Worm (Caenorhabditis elegans): ENCODE results near the gene pitr-6.
A peak's percentile ranks its signal among the peaks of the same experiment; 100 is the strongest.

Gene pitr-6

ce11 chrII:12444679-12445376, at the start of gene pitr-6, which contains the start of gene W05H5.1:
TSS of gene pitr-6 (plus strand) at chrII:12445326.
TSS of gene W05H5.1 (minus strand) at chrII:12444779.
- TF ChIP-seq nhr-19 (GFP tag; conservative IDR thresholded peaks at IDR 0.05) (no peak), isw-1 (GFP tag; IDR thresholded peaks at IDR 0.05) (no peak), ama-1 (optimal IDR thresholded peaks at IDR 0.05) (no peak), unc-86 (tag; optimal IDR thresholded peaks at IDR 0.05) (no peak), hlh-17 (GFP tag; optimal IDR thresholded peaks at IDR 0.05; ENCODE audit: borderline replicate concordance) (no peak), nhr-90 (tag; optimal IDR thresholded peaks at IDR 0.05; ENCODE audit: poor library complexity) (no peak), fkh-4 (tag; optimal IDR thresholded peaks at IDR 0.05; ENCODE audit: borderline replicate concordance) (no peak), snpc-4 (tag; optimal IDR thresholded peaks at IDR 0.05) (no peak), lin-35 (GFP tag; optimal IDR thresholded peaks at IDR 0.05) (no peak), unc-30 (tag; optimal IDR thresholded peaks at IDR 0.05) (no peak), mep-1 (tag; optimal IDR thresholded peaks at IDR 0.05) (no peak), nhr-237 (tag; optimal IDR thresholded peaks at IDR 0.05) (no peak), C16A3.4 (tag; optimal IDR thresholded peaks at IDR 0.05) (no peak), pag-3 (tag; optimal IDR thresholded peaks at IDR 0.05; ENCODE audit: borderline replicate concordance, insufficient read depth) (no peak), mdl-1 (tag; optimal IDR thresholded peaks at IDR 0.05) (no peak), aha-1 (tag; optimal IDR thresholded peaks at IDR 0.05) (no peak), F16B12.6 (tag; optimal IDR thresholded peaks at IDR 0.05) (no peak)

ce11 chrII:12397656-12398055, 47.5 kb upstream of the pitr-6 start, which contains the start of gene F57G9.7:
TSS of gene F57G9.7 (minus strand) at chrII:12397756.
- TF ChIP-seq pax-3 (tag; optimal IDR thresholded peaks at IDR 0.05) (peak; percentile 16), skn-1 (tag; optimal IDR thresholded peaks at IDR 0.05) (no peak)

ce11 chrII:12401791-12402190, 43.3 kb upstream of the pitr-6 start, which contains the start of gene sre-29:
TSS of gene sre-29 (minus strand) at chrII:12401891.
- no peak for TF ChIP-seq nhr-19 (GFP tag; conservative IDR thresholded peaks at IDR 0.05)
- no peak for TF ChIP-seq fkh-10 (GFP tag; optimal IDR thresholded peaks at IDR 0.05)
- TF ChIP-seq pax-3 (tag; optimal IDR thresholded peaks at IDR 0.05), result no peak
- TF ChIP-seq ces-1 (GFP tag; optimal IDR thresholded peaks at IDR 0.05), result no peak
- no peak for TF ChIP-seq C04F5.9 (tag; optimal IDR thresholded peaks at IDR 0.05)
- TF ChIP-seq irx-1 (tag; optimal IDR thresholded peaks at IDR 0.05), result no peak
- TF ChIP-seq grh-1 (GFP tag; IDR thresholded peaks at IDR 0.05), result no peak
- no peak for TF ChIP-seq hpl-2 (GFP tag; optimal IDR thresholded peaks at IDR 0.05)
- no peak for TF ChIP-seq snpc-4 (tag; optimal IDR thresholded peaks at IDR 0.05)
- TF ChIP-seq egl-27 (tag; optimal IDR thresholded peaks at IDR 0.05), result no peak
- no peak for TF ChIP-seq ceh-82 (tag; optimal IDR thresholded peaks at IDR 0.05)

ce11 chrII:12406394-12406793, 38.7 kb upstream of the pitr-6 start, which contains the start of gene sre-30:
TSS of gene sre-30 (minus strand) at chrII:12406494.
- TF ChIP-seq C34B4.2 (tag; optimal IDR thresholded peaks at IDR 0.05), result no peak
- TF ChIP-seq efl-1 (optimal IDR thresholded peaks at IDR 0.05), result no peak
- TF ChIP-seq efl-1 (GFP tag; optimal IDR thresholded peaks at IDR 0.05 in 1 of 2), result peak in 1 of 2 experiments; percentile 55
- no peak for TF ChIP-seq pax-3 (tag; optimal IDR thresholded peaks at IDR 0.05)
- TF ChIP-seq unc-62 (GFP tag; optimal IDR thresholded peaks at IDR 0.05), result no peak

ce11 chrII:12408717-12409116, 36.4 kb upstream of the pitr-6 start, which contains the start of gene sre-31:
TSS of gene sre-31 (minus strand) at chrII:12408817.
- TF ChIP-seq nhr-11 (tag; optimal IDR thresholded peaks at IDR 0.05) (no peak), ama-1 (optimal IDR thresholded peaks at IDR 0.05) (no peak), nhr-77 (tag; optimal IDR thresholded peaks at IDR 0.05) (no peak), nhr-84 (tag; optimal IDR thresholded peaks at IDR 0.05) (no peak), irx-1 (tag; optimal IDR thresholded peaks at IDR 0.05) (no peak), zip-4 (GFP tag; optimal IDR thresholded peaks at IDR 0.05) (no peak), aha-1 (tag; optimal IDR thresholded peaks at IDR 0.05) (no peak), lin-15B (tag; optimal IDR thresholded peaks at IDR 0.05) (no peak), egl-27 (tag; optimal IDR thresholded peaks at IDR 0.05) (no peak), sptf-1 (tag; optimal IDR thresholded peaks at IDR 0.05) (no peak), Y116A8C.19 (tag; optimal IDR thresholded peaks at IDR 0.05; ENCODE audit: borderline replicate concordance) (no peak), ceh-82 (tag; optimal IDR thresholded peaks at IDR 0.05) (no peak), fkh-10 (GFP tag; optimal IDR thresholded peaks at IDR 0.05) (no peak), tbx-2 (tag; optimal IDR thresholded peaks at IDR 0.05) (no peak), lin-14 (GFP tag; optimal IDR thresholded peaks at IDR 0.05) (no peak), nhr-90 (tag; optimal IDR thresholded peaks at IDR 0.05; ENCODE audit: poor library complexity) (no peak), ceh-63 (GFP tag; optimal IDR thresholded peaks at IDR 0.05) (no peak), efl-1 (optimal IDR thresholded peaks at IDR 0.05) (no peak), efl-1 (GFP tag; optimal IDR thresholded peaks at IDR 0.05 in 1 of 2) (no peak)
